Worm (Caenorhabditis elegans) whole organism, L4 larva: ENCODE data around the gene mrpl-36.

Experiments
- ama-1 ChIP-seq: fragments of 150-350 bp; optimal IDR thresholded peaks from 2 replicates; lab custom pipeline; 2014; ENCODE audit warnings: inconsistent platforms, mixed read lengths
- lsy-2 ChIP-seq, 2 experiments: fragments of 150-350 bp in 1 of 2; sonication (generic microtip) in 1 of 2; optimal IDR thresholded peaks; 2 replicates each; lab custom pipeline; 2014 to 2017; ENCODE audit warnings: missing biosample characterization in 2 of 2, missing genetic modification characterization in 2 of 2

- no peak for TF ChIP-seq ama-1 (lab: Kevin White, UChicago)
- no peak for TF ChIP-seq lsy-2 (tag; optimal IDR thresholded peaks at IDR 0.05; lab: Kevin White, UChicago)
Measured at ce11 chrIII:9848603-9849002, 687 bp upstream of the mrpl-36 start.
